Worm (Caenorhabditis elegans) whole organism, late embryonic: ENCODE measurements around the gene F53A9.6.

Source experiments
- F13H6.1 ChIP-seq: sonication (generic microtip); optimal IDR thresholded peaks from 2 replicates; lab custom pipeline; 2016; ENCODE audit warnings: missing genetic modification characterization, missing compliant biosample characterization
- elt-2 ChIP-seq: sonication (generic microtip); optimal IDR thresholded peaks from 2 replicates; lab custom pipeline; 2016; ENCODE audit warnings: missing genetic modification reagents, missing genetic modification characterization, missing compliant biosample characterization
- elt-4 ChIP-seq: sonication (generic microtip); optimal IDR thresholded peaks from 2 replicates; lab custom pipeline; 2016; ENCODE audit warnings: missing genetic modification characterization, missing compliant biosample characterization
- pha-4 ChIP-seq: fragments of 150-350 bp; optimal IDR thresholded peaks from 2 replicates; lab custom pipeline; 2018; ENCODE audit warnings: missing biosample characterization, missing genetic modification reagents, missing genetic modification characterization
- rnt-1 ChIP-seq: sonication (generic microtip); optimal IDR thresholded peaks from 2 replicates; lab custom pipeline; 2016; ENCODE audit warnings: missing genetic modification characterization, missing compliant biosample characterization

- TF ChIP-seq F13H6.1 (no peak), pha-4 (no peak), elt-2 (tag; lab: Kevin White, UChicago) (no peak), elt-4 (tag; lab: Kevin White, UChicago) (no peak), rnt-1 (tag; lab: Kevin White, UChicago) (no peak)
Observed at ce11 chrX:8714845-8715244, 1.2 kb upstream of the F53A9.6 start.
